Worm (Caenorhabditis elegans) whole organism, L4 larva: ENCODE data around the gene sra-28.
A peak's percentile ranks its signal among the peaks of the same experiment; 100 is the strongest.

ENCODE experiments used
- F10B5.3 ChIP-seq: sonication (generic microtip); optimal IDR thresholded peaks from 2 replicates; lab custom pipeline; 2016; ENCODE audit warnings: mild to moderate bottlenecking, missing genetic modification characterization, missing compliant biosample characterization
- F37D6.2 ChIP-seq: sonication (generic microtip); optimal IDR thresholded peaks from 2 replicates; lab custom pipeline; 2016; ENCODE audit warnings: mild to moderate bottlenecking, missing genetic modification characterization, missing compliant biosample characterization
- Y48G9A.11 ChIP-seq: fragments of 200-800 bp; sonication (Bioruptor generic); IDR thresholded peaks from 2 replicates; pipeline ENCODE4 v1.3.6; 2022; ENCODE audit warnings: missing genetic modification reagents, missing genetic modification characterization, missing compliant biosample characterization
- ZK337.2 ChIP-seq: fragments of 200-800 bp; sonication (Bioruptor generic); IDR thresholded peaks from 2 replicates; pipeline ENCODE4 v1.3.6; 2022; ENCODE audit warnings: missing genetic modification reagents, missing genetic modification characterization, missing compliant biosample characterization
- aha-1 ChIP-seq: fragments of 150-350 bp; peaks from one replicate; lab custom pipeline; 2014; ENCODE audit warnings: missing biosample characterization, missing genetic modification characterization
- ama-1 ChIP-seq: fragments of 150-350 bp; optimal IDR thresholded peaks from 2 replicates; lab custom pipeline; 2014; ENCODE audit warnings: inconsistent platforms, mixed read lengths
- arid-1 ChIP-seq: fragments of 200-800 bp; sonication (Bioruptor generic); conservative IDR thresholded peaks from 2 replicates; pipeline ENCODE4 v1.3.6; 2022; ENCODE audit warnings: missing genetic modification reagents, missing genetic modification characterization, missing compliant biosample characterization
- ceh-20 ChIP-seq: fragments of 200-800 bp; sonication (Bioruptor generic); IDR thresholded peaks from 2 replicates; pipeline ENCODE4 v1.3.6; 2022; ENCODE audit warnings: missing genetic modification reagents, missing genetic modification characterization, missing compliant biosample characterization
- ceh-32 ChIP-seq: sonication (generic microtip); optimal IDR thresholded peaks from 2 replicates; lab custom pipeline; 2016; ENCODE audit warnings: mild to moderate bottlenecking, missing genetic modification characterization, missing compliant biosample characterization; ENCODE audit not compliant: poor library complexity
- ceh-44 ChIP-seq: fragments of 200-800 bp; sonication (Bioruptor generic); IDR thresholded peaks from 2 replicates; pipeline ENCODE4 v1.3.6; 2022; ENCODE audit warnings: missing genetic modification reagents, missing genetic modification characterization, missing compliant biosample characterization
- daf-16 ChIP-seq, 3 experiments: sonication (generic microtip); optimal IDR thresholded peaks; 2 replicates each; lab custom pipeline; 2016 to 2017; ENCODE audit warnings: missing genetic modification characterization in 3 of 3, missing genetic modification reagents in 3 of 3, mild to moderate bottlenecking in 2 of 3, missing compliant biosample characterization in 2 of 3, missing biosample characterization in 1 of 3, moderate library complexity in 1 of 3
- daf-19 ChIP-seq: fragments of 200-800 bp; sonication (Bioruptor generic); conservative IDR thresholded peaks from 2 replicates; pipeline ENCODE4 v1.3.6; 2022; ENCODE audit warnings: missing genetic modification characterization, missing compliant biosample characterization
- dmd-6 ChIP-seq: fragments of 200-800 bp; sonication (Bioruptor generic); IDR thresholded peaks from 2 replicates; pipeline ENCODE4 v1.3.6; 2022; ENCODE audit warnings: missing genetic modification reagents, missing genetic modification characterization, missing compliant biosample characterization
- dmd-9 ChIP-seq: fragments of 200-800 bp; sonication (Bioruptor generic); IDR thresholded peaks from 2 replicates; pipeline ENCODE4 v1.3.6; 2022; ENCODE audit warnings: missing genetic modification reagents, missing genetic modification characterization, missing compliant biosample characterization
- dve-1 ChIP-seq: sonication (generic microtip); optimal IDR thresholded peaks from 2 replicates; lab custom pipeline; 2017; ENCODE audit warnings: antibody characterized with exemption, mild to moderate bottlenecking, missing genetic modification characterization, missing compliant biosample characterization; ENCODE audit not compliant: insufficient read depth
- hlh-11 ChIP-seq: fragments of 200-800 bp; sonication (Bioruptor generic); optimal IDR thresholded peaks from 2 replicates; lab custom pipeline; 2018; ENCODE audit warnings: mild to moderate bottlenecking, missing genetic modification characterization, missing compliant biosample characterization
- hlh-30 ChIP-seq: sonication (generic microtip); optimal IDR thresholded peaks from 2 replicates; lab custom pipeline; 2017; ENCODE audit warnings: antibody characterized with exemption, mild to moderate bottlenecking, missing genetic modification characterization, missing compliant biosample characterization; ENCODE audit not compliant: insufficient read depth
- lin-13 ChIP-seq: fragments of 150-350 bp; optimal IDR thresholded peaks from 2 replicates; lab custom pipeline; 2014; ENCODE audit warnings: missing biosample characterization, missing genetic modification reagents, missing genetic modification characterization
- lin-15B ChIP-seq: fragments of 150-350 bp; sonication (generic microtip); optimal IDR thresholded peaks from 3 replicates; lab custom pipeline; 2014; ENCODE audit warnings: missing biosample characterization, missing genetic modification characterization
- lin-29 ChIP-seq: fragments of 200-800 bp; sonication (Bioruptor generic); IDR thresholded peaks from 2 replicates; pipeline ENCODE4 v1.3.6; 2022; ENCODE audit warnings: missing genetic modification reagents, missing genetic modification characterization, missing compliant biosample characterization
- lin-38 ChIP-seq: fragments of 200-800 bp; sonication (Bioruptor generic); IDR thresholded peaks from 2 replicates; pipeline ENCODE4 v1.3.6; 2022; ENCODE audit warnings: missing genetic modification reagents, missing genetic modification characterization, missing compliant biosample characterization
- mdl-1 ChIP-seq, 2 experiments: fragments of 150-350 bp in 1 of 2; sonication (generic microtip) in 1 of 2; optimal IDR thresholded peaks; 2 replicates each; lab custom pipeline; 2014 to 2017; ENCODE audit warnings: missing biosample characterization in 2 of 2, missing genetic modification characterization in 2 of 2
- mes-2 ChIP-seq: sonication (generic microtip); optimal IDR thresholded peaks from 2 replicates; lab custom pipeline; 2016; ENCODE audit warnings: missing genotype, mild to moderate bottlenecking, missing genetic modification characterization, missing compliant biosample characterization; ENCODE audit not compliant: poor library complexity, severe bottlenecking
- mxl-2 ChIP-seq: fragments of 200-800 bp; sonication (Bioruptor generic); conservative IDR thresholded peaks from 2 replicates; pipeline ENCODE4 v1.3.6; 2022; ENCODE audit warnings: missing genetic modification reagents, missing genetic modification characterization, missing compliant biosample characterization
- nhr-102 ChIP-seq: sonication (generic microtip); optimal IDR thresholded peaks from 2 replicates; lab custom pipeline; 2016; ENCODE audit warnings: mild to moderate bottlenecking, missing genetic modification characterization, moderate library complexity, missing compliant biosample characterization
- nhr-11 ChIP-seq: fragments of 150-350 bp; optimal IDR thresholded peaks from 2 replicates; lab custom pipeline; 2014; ENCODE audit warnings: missing biosample characterization, missing genetic modification characterization
- nhr-237 ChIP-seq: sonication (generic microtip); optimal IDR thresholded peaks from 2 replicates; lab custom pipeline; 2017; ENCODE audit warnings: missing biosample characterization, missing genetic modification characterization
- nhr-25 ChIP-seq: sonication (generic microtip); optimal IDR thresholded peaks from 2 replicates; lab custom pipeline; 2017; ENCODE audit warnings: missing genetic modification characterization, mild to moderate bottlenecking, missing compliant biosample characterization, antibody characterized with exemption, moderate library complexity, borderline replicate concordance; ENCODE audit not compliant: insufficient read depth
- nhr-41 ChIP-seq: fragments of 200-800 bp; sonication (Bioruptor generic); IDR thresholded peaks from 2 replicates; pipeline ENCODE4 v1.3.6; 2022; ENCODE audit warnings: missing genetic modification reagents, missing genetic modification characterization, missing compliant biosample characterization
- pha-4 ChIP-seq, 2 experiments: fragments of 150-350 bp in 1 of 2; fragments of 200-800 bp in 1 of 2; sonication (Bioruptor generic) in 1 of 2; IDR thresholded peaks in 1 of 2; optimal IDR thresholded peaks in 1 of 2; 2 replicates each; pipeline versions ENCODE4 v1.3.6 to Lab custom; 2014 to 2022; ENCODE audit warnings: missing genetic modification characterization in 2 of 2, missing genetic modification reagents in 2 of 2, missing biosample characterization in 1 of 2, missing compliant biosample characterization in 1 of 2
- sdz-12 ChIP-seq: fragments of 200-800 bp; sonication (Bioruptor generic); optimal IDR thresholded peaks from 2 replicates; lab custom pipeline; 2018; ENCODE audit warnings: mild to moderate bottlenecking, missing genetic modification characterization, missing compliant biosample characterization
- snpc-1.2 ChIP-seq: fragments of 200-800 bp; sonication (Bioruptor generic); IDR thresholded peaks from 2 replicates; pipeline ENCODE4 v1.3.6; 2022; ENCODE audit warnings: missing genetic modification reagents, missing genetic modification characterization, missing compliant biosample characterization
- snpc-4 ChIP-seq: fragments of 150-350 bp; optimal IDR thresholded peaks from 2 replicates; lab custom pipeline; 2014; ENCODE audit warnings: missing biosample characterization, missing genetic modification characterization
- tra-1 ChIP-seq: fragments of 200-800 bp; sonication (Bioruptor generic); IDR thresholded peaks from 2 replicates; pipeline ENCODE4 v1.3.6; 2022; ENCODE audit warnings: missing genetic modification reagents, missing genetic modification characterization, missing compliant biosample characterization
- unc-130 ChIP-seq: sonication (generic microtip); optimal IDR thresholded peaks from 2 replicates; lab custom pipeline; 2016; ENCODE audit warnings: missing genetic modification reagents, missing genetic modification characterization, missing compliant biosample characterization
- unc-39 ChIP-seq: sonication (generic microtip); optimal IDR thresholded peaks from 2 replicates; lab custom pipeline; 2017; ENCODE audit warnings: missing biosample characterization, missing genetic modification characterization
- unc-62 ChIP-seq, 3 experiments: fragments of 150-350 bp in 1 of 3; sonication (generic microtip); optimal IDR thresholded peaks in 2 of 3; peaks in 1 of 3; 1 replicate in 1 of 3; 2 replicates in 2 of 3; lab custom pipeline; 2014 to 2017; ENCODE audit warnings: missing biosample characterization in 3 of 3, missing genetic modification characterization in 3 of 3, missing genetic modification reagents in 3 of 3, missing genotype in 1 of 3
- zfp-3 ChIP-seq: fragments of 200-800 bp; sonication (Bioruptor generic); conservative IDR thresholded peaks from 2 replicates; pipeline ENCODE4 v1.3.6; 2022; ENCODE audit warnings: missing genetic modification reagents, missing genetic modification characterization, missing compliant biosample characterization

Gene sra-28

ce11 chrII:6561300-6561699 is 12.3 kb downstream of the sra-28 start, which contains the start of gene F18C5.10:
TSS of gene F18C5.10 (minus strand) at chrII:6561444.
- no peak for TF ChIP-seq nhr-41 (GFP tag; lab: Robert Waterston, UW)
- peak; percentile 91 for TF ChIP-seq hlh-30 (tag; lab: Kevin White, UChicago)
- no peak for TF ChIP-seq snpc-1.2 (GFP tag; lab: Robert Waterston, UW)
- 0 out of 2 replicates have a peak, but pooled peaks have one; percentile 12 for TF ChIP-seq dmd-6 (GFP tag; lab: Robert Waterston, UW)
- TF ChIP-seq daf-16 (GFP tag; optimal IDR thresholded peaks at IDR 0.05; lab: Kevin White, UChicago): no peak
- peak; percentile 20 for TF ChIP-seq daf-16 (tag; optimal IDR thresholded peaks at IDR 0.05; lab: Kevin White, UChicago)
- peak; percentile 18 for TF ChIP-seq dve-1 (tag; lab: Kevin White, UChicago)
- peak; percentile 35 for TF ChIP-seq nhr-11 (tag; lab: Kevin White, UChicago)
- peak; percentile 79 for TF ChIP-seq ama-1
- TF ChIP-seq arid-1 (GFP tag; lab: Robert Waterston, UW): no peak
- no peak for TF ChIP-seq mxl-2
- TF ChIP-seq hlh-11 (tag; lab: Kevin White, UChicago): peak; percentile 10
- TF ChIP-seq ZK337.2 (GFP tag; lab: Robert Waterston, UW): 0 out of 2 replicates have a peak, but pooled peaks have one; percentile 3
- 0 out of 2 replicates have a peak, but pooled peaks have one; percentile 54 for TF ChIP-seq tra-1

ce11 chrII:6560291-6560690 is 13.3 kb downstream of the sra-28 start:
- no peak for TF ChIP-seq Y48G9A.11 (GFP tag; lab: Robert Waterston, UW)
- no peak for TF ChIP-seq pha-4 (GFP tag; IDR thresholded peaks at IDR 0.05; lab: Robert Waterston, UW)
- no peak for TF ChIP-seq pha-4 (tag; optimal IDR thresholded peaks at IDR 0.05; lab: Kevin White, UChicago)
- no peak for TF ChIP-seq tra-1
- TF ChIP-seq lin-13: no peak
- TF ChIP-seq aha-1 (tag; lab: Kevin White, UChicago): peak; percentile 74
- no peak for TF ChIP-seq nhr-11 (tag; lab: Kevin White, UChicago)
- TF ChIP-seq unc-62 (GFP tag; optimal IDR thresholded peaks at IDR 0.05 in 1 of 2; lab: Kevin White, UChicago): peak in 1 of 2 experiments; percentile 67
- TF ChIP-seq unc-62 (tag; optimal IDR thresholded peaks at IDR 0.05; lab: Kevin White, UChicago): no peak
- no peak for TF ChIP-seq ceh-44
- TF ChIP-seq daf-19: no peak
- TF ChIP-seq ceh-32 (tag; lab: Kevin White, UChicago): no peak
- TF ChIP-seq snpc-4 (tag; lab: Kevin White, UChicago): no peak
- no peak for TF ChIP-seq mes-2 (tag; lab: Kevin White, UChicago)
- TF ChIP-seq dmd-6 (GFP tag; lab: Robert Waterston, UW): no peak

ce11 chrII:6558887-6559286 is 14.7 kb downstream of the sra-28 start:
- TF ChIP-seq F10B5.3: no peak
- 0 out of 2 replicates have a peak, but pooled peaks have one; percentile 15 for TF ChIP-seq zfp-3 (GFP tag; lab: Robert Waterston, UW)
- TF ChIP-seq daf-16 (GFP tag; optimal IDR thresholded peaks at IDR 0.05; lab: Kevin White, UChicago): peak in 1 of 2 experiments; percentile 23
- no peak for TF ChIP-seq daf-16 (tag; optimal IDR thresholded peaks at IDR 0.05; lab: Kevin White, UChicago)

- TF ChIP-seq dmd-9 (GFP tag; lab: Robert Waterston, UW) (no peak), unc-39 (no peak), nhr-237 (no peak), unc-130 (GFP tag; lab: Kevin White, UChicago) (no peak), ceh-20 (GFP tag; lab: Robert Waterston, UW) (no peak), unc-62 (GFP tag; optimal IDR thresholded peaks at IDR 0.05 in 1 of 2; lab: Kevin White, UChicago) (no peak), unc-62 (tag; optimal IDR thresholded peaks at IDR 0.05; lab: Kevin White, UChicago) (no peak), nhr-25 (no peak), sdz-12 (no peak), lin-15B (tag; lab: Kevin White, UChicago) (no peak), lin-29 (no peak), ceh-44 (no peak), F37D6.2 (tag; lab: Kevin White, UChicago) (no peak), nhr-102 (tag; lab: Kevin White, UChicago) (no peak), lin-38 (GFP tag; lab: Robert Waterston, UW) (no peak), nhr-41 (GFP tag; lab: Robert Waterston, UW) (no peak), mdl-1 (tag; optimal IDR thresholded peaks at IDR 0.05; lab: Kevin White, UChicago) (no peak)
These were observed 18.9 kb downstream of the sra-28 start, which contains the start of gene wrn-1 for ce11 chrII:6554677-6555076. TSS of gene wrn-1 (plus strand) at chrII:6554977.
